Fruit fly (Drosophila melanogaster) whole organism, adult: Measurements from ENCODE around the gene bchs.
A peak's percentile ranks its signal among the peaks of the same experiment; 100 is the strongest.

Experiments
- CG12768 ChIP-seq: fragments of 200-800 bp; sonication (Bioruptor generic); optimal IDR thresholded peaks from 2 replicates; lab custom pipeline; 2017; ENCODE audit warnings: missing biosample characterization, missing genetic modification characterization, mild to moderate bottlenecking, moderate library complexity, missing genetic modification reagents
- CG1620 ChIP-seq: fragments of 200-800 bp; sonication (Bioruptor generic); optimal IDR thresholded peaks from 2 replicates; lab custom pipeline; 2016; ENCODE audit warnings: missing biosample characterization, missing genetic modification characterization
- CG5204 ChIP-seq: fragments of 200-800 bp; sonication (Bioruptor generic); optimal IDR thresholded peaks from 2 replicates; lab custom pipeline; 2016; ENCODE audit warnings: missing biosample characterization, missing genetic modification characterization
- CG7101 ChIP-seq: fragments of 200-800 bp; sonication (Bioruptor generic); optimal IDR thresholded peaks from 2 replicates; lab custom pipeline; 2018; ENCODE audit warnings: missing biosample characterization, mild to moderate bottlenecking, missing genetic modification characterization, moderate library complexity
- Clk ChIP-seq: fragments of 200-800 bp; sonication (Bioruptor generic); optimal IDR thresholded peaks from 2 replicates; lab custom pipeline; 2017; ENCODE audit warnings: missing biosample characterization, missing genetic modification characterization
- Mnt ChIP-seq: fragments of 200-800 bp; sonication (Bioruptor generic); optimal IDR thresholded peaks from 2 replicates; lab custom pipeline; 2016; ENCODE audit warnings: missing biosample characterization, mild to moderate bottlenecking, missing genetic modification characterization
- bab1 ChIP-seq: fragments of 200-800 bp; sonication (Bioruptor generic); optimal IDR thresholded peaks from 3 replicates; lab custom pipeline; 2019; ENCODE audit warnings: missing biosample characterization, mild to moderate bottlenecking, missing genetic modification characterization, moderate library complexity
- cic ChIP-seq: fragments of 200-800 bp; sonication (Bioruptor generic); optimal IDR thresholded peaks from 2 replicates; lab custom pipeline; 2017; ENCODE audit warnings: missing biosample characterization, mild to moderate bottlenecking, missing genetic modification characterization, moderate library complexity
- cnc ChIP-seq, 2 experiments: fragments of >200 bp; optimal IDR thresholded peaks; 2 replicates each; lab custom pipeline; 2017
- kay ChIP-seq: fragments of 200-800 bp; sonication (Bioruptor generic); peaks from one replicate; lab custom pipeline; 2016; ENCODE audit warnings: missing biosample characterization, missing genetic modification characterization, borderline replicate concordance
- ovo ChIP-seq: fragments of 200-800 bp; sonication (Bioruptor generic); optimal IDR thresholded peaks from 2 replicates; lab custom pipeline; 2016; ENCODE audit warnings: missing biosample characterization, missing genetic modification characterization
- tj ChIP-seq: fragments of 200-800 bp; sonication (Bioruptor generic); optimal IDR thresholded peaks from 3 replicates; lab custom pipeline; 2017; ENCODE audit warnings: missing biosample characterization, mild to moderate bottlenecking, missing genetic modification characterization, moderate library complexity
- toe ChIP-seq: fragments of 200-800 bp; sonication (Bioruptor generic); optimal IDR thresholded peaks from 2 replicates; lab custom pipeline; 2016; ENCODE audit warnings: missing biosample characterization, missing genetic modification characterization

DNA sequence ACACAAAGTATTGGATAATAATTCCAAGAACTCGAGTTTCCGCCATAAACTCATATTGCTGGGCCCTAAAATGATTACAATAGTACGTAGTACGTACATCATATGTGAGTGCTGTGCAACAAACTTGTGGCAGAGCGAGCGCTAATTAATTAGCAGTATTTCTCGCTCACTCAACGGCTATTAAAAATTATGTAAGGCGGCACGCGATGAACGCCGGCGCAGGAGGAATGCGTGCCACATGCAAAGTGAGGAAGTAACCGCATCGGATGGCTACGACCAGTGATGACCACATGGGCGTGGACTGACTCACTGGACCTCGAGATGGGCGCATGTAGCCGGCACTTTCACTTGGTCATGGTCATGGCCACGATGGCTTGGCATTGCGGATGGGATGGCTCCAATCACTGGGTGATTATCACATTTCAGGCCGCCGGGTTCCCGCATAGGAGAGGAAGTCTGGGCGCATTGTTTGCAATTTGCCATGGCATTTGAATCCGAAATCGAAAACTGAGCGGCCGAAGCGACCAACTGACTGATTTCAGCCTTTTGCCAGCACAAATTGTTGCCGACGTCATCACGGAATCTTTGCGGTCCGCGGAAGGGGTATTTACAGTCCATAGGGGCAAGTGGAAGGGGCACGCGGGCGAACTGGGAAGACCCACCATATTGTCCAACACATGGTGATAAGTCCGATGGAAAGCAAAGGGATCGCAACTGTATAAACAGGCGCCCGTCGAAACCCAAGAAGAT lies 54.4 kb downstream of the bchs start:
- TF ChIP-seq CG7101 (tag; lab: Kevin White, UChicago) (no peak), cic (no peak), CG12768 (GFP tag; lab: Kevin White, UChicago) (no peak), Mnt (GFP tag; lab: Kevin White, UChicago) (no peak), CG1620 (GFP tag; lab: Kevin White, UChicago) (no peak), bab1 (GFP tag; lab: Kevin White, UChicago) (no peak), cnc (optimal IDR thresholded peaks at IDR 0.05; lab: Kevin White, UChicago) (no peak), CG5204 (no peak), Clk (no peak), toe (GFP tag; lab: Kevin White, UChicago) (no peak), ovo (GFP tag; lab: Kevin White, UChicago) (no peak), tj (peak; percentile 93), kay (no peak)
